Worm (Caenorhabditis elegans) whole organism, L4 larva: Measurements from ENCODE around the gene C07D8.6.

Source experiments
- ZK546.5 ChIP-seq, 2 experiments: sonication (generic microtip); optimal IDR thresholded peaks; 2 replicates each; lab custom pipeline; 2017; ENCODE audit warnings: missing biosample characterization in 2 of 2, missing genetic modification characterization in 2 of 2
- ceh-28 ChIP-seq: fragments of 150-350 bp; optimal IDR thresholded peaks from 2 replicates; lab custom pipeline; 2014; ENCODE audit warnings: missing biosample characterization, missing genetic modification reagents, missing genetic modification characterization
- ces-1 ChIP-seq: fragments of 150-350 bp; sonication (generic microtip); optimal IDR thresholded peaks from 4 replicates; lab custom pipeline; 2014; ENCODE audit warnings: missing biosample characterization, missing genetic modification reagents, missing genetic modification characterization
- mdl-1 ChIP-seq, 2 experiments: fragments of 150-350 bp in 1 of 2; sonication (generic microtip) in 1 of 2; optimal IDR thresholded peaks; 2 replicates each; lab custom pipeline; 2014 to 2017; ENCODE audit warnings: missing biosample characterization in 2 of 2, missing genetic modification characterization in 2 of 2
- nhr-28 ChIP-seq: fragments of 150-350 bp; optimal IDR thresholded peaks from 2 replicates; lab custom pipeline; 2014; ENCODE audit warnings: missing biosample characterization, missing genetic modification characterization
- php-3 ChIP-seq: fragments of 200-800 bp; sonication (Bioruptor generic); IDR thresholded peaks from 2 replicates; pipeline ENCODE4 v1.3.6; 2022; ENCODE audit warnings: missing genetic modification reagents, missing genetic modification characterization, missing compliant biosample characterization
- snpc-4 ChIP-seq: fragments of 150-350 bp; optimal IDR thresholded peaks from 2 replicates; lab custom pipeline; 2014; ENCODE audit warnings: missing biosample characterization, missing genetic modification characterization
- unc-130 ChIP-seq: sonication (generic microtip); optimal IDR thresholded peaks from 2 replicates; lab custom pipeline; 2016; ENCODE audit warnings: missing genetic modification reagents, missing genetic modification characterization, missing compliant biosample characterization
- unc-39 ChIP-seq: sonication (generic microtip); optimal IDR thresholded peaks from 2 replicates; lab custom pipeline; 2017; ENCODE audit warnings: missing biosample characterization, missing genetic modification characterization
- zfp-2 ChIP-seq: sonication (generic microtip); optimal IDR thresholded peaks from 2 replicates; lab custom pipeline; 2016; ENCODE audit warnings: mild to moderate bottlenecking, missing genetic modification characterization, missing compliant biosample characterization

- TF ChIP-seq unc-130 (GFP tag; lab: Kevin White, UChicago), result no peak
- no peak for TF ChIP-seq ZK546.5 (tag; optimal IDR thresholded peaks at IDR 0.05; lab: Kevin White, UChicago)
- TF ChIP-seq ces-1 (GFP tag; lab: Kevin White, UChicago), result no peak
- no peak for TF ChIP-seq ceh-28 (tag; lab: Kevin White, UChicago)
- TF ChIP-seq mdl-1 (tag; optimal IDR thresholded peaks at IDR 0.05; lab: Kevin White, UChicago), result no peak
- TF ChIP-seq snpc-4 (tag; lab: Kevin White, UChicago), result no peak
- TF ChIP-seq php-3, result no peak
- no peak for TF ChIP-seq zfp-2
- TF ChIP-seq nhr-28 (tag; lab: Kevin White, UChicago), result no peak
- TF ChIP-seq unc-39 (tag; lab: Kevin White, UChicago), result no peak
Observed at ce11 chrX:7322323-7322722, 19.0 kb upstream of the C07D8.6 start, which contains the start of gene T08A9.13.
